Worm (Caenorhabditis elegans) whole organism, L4 larva: ENCODE results near the gene Y54G11A.1.

Experiments used
- F10B5.3 ChIP-seq: sonication (generic microtip); optimal IDR thresholded peaks from 2 replicates; lab custom pipeline; 2016; ENCODE audit warnings: mild to moderate bottlenecking, missing genetic modification characterization, missing compliant biosample characterization
- F49E8.2 ChIP-seq: sonication (generic microtip); optimal IDR thresholded peaks from 2 replicates; lab custom pipeline; 2016; ENCODE audit warnings: missing compliant biosample characterization, mild to moderate bottlenecking, missing genetic modification characterization, borderline replicate concordance
- R02D3.7 ChIP-seq: fragments of 150-350 bp; sonication (generic microtip); optimal IDR thresholded peaks from 3 replicates; lab custom pipeline; 2014; ENCODE audit warnings: missing biosample characterization, missing genetic modification characterization
- T20F7.1 ChIP-seq: fragments of 200-800 bp; sonication (Bioruptor generic); optimal IDR thresholded peaks from 2 replicates; lab custom pipeline; 2018; ENCODE audit warnings: mild to moderate bottlenecking, missing genetic modification characterization, missing compliant biosample characterization
- Y105C5A.15 ChIP-seq: fragments of 200-800 bp; sonication (Bioruptor generic); IDR thresholded peaks from 2 replicates; pipeline ENCODE4 v1.3.6; 2022; ENCODE audit warnings: missing genetic modification characterization, missing compliant biosample characterization
- Y5F2A.4 ChIP-seq: fragments of 200-800 bp; sonication (Bioruptor generic); optimal IDR thresholded peaks from 2 replicates; lab custom pipeline; 2018; ENCODE audit warnings: mild to moderate bottlenecking, missing genetic modification characterization, missing compliant biosample characterization
- ZK337.2 ChIP-seq: fragments of 200-800 bp; sonication (Bioruptor generic); IDR thresholded peaks from 2 replicates; pipeline ENCODE4 v1.3.6; 2022; ENCODE audit warnings: missing genetic modification reagents, missing genetic modification characterization, missing compliant biosample characterization
- ZK546.5 ChIP-seq, 2 experiments: sonication (generic microtip); optimal IDR thresholded peaks; 2 replicates each; lab custom pipeline; 2017; ENCODE audit warnings: missing biosample characterization in 2 of 2, missing genetic modification characterization in 2 of 2
- aly-2 ChIP-seq: sonication (generic microtip); optimal IDR thresholded peaks from 2 replicates; lab custom pipeline; 2018; ENCODE audit warnings: missing biosample characterization, missing genetic modification characterization
- arid-1 ChIP-seq: fragments of 200-800 bp; sonication (Bioruptor generic); conservative IDR thresholded peaks from 2 replicates; pipeline ENCODE4 v1.3.6; 2022; ENCODE audit warnings: missing genetic modification reagents, missing genetic modification characterization, missing compliant biosample characterization
- ceh-28 ChIP-seq: fragments of 150-350 bp; optimal IDR thresholded peaks from 2 replicates; lab custom pipeline; 2014; ENCODE audit warnings: missing biosample characterization, missing genetic modification reagents, missing genetic modification characterization
- ceh-44 ChIP-seq: fragments of 200-800 bp; sonication (Bioruptor generic); IDR thresholded peaks from 2 replicates; pipeline ENCODE4 v1.3.6; 2022; ENCODE audit warnings: missing genetic modification reagents, missing genetic modification characterization, missing compliant biosample characterization
- ctbp-1 ChIP-seq: fragments of 200-800 bp; sonication (Bioruptor generic); IDR thresholded peaks from 2 replicates; pipeline ENCODE4 v1.3.6; 2022; ENCODE audit warnings: missing genetic modification reagents, missing genetic modification characterization, missing compliant biosample characterization
- daf-16 ChIP-seq, 3 experiments: sonication (generic microtip); optimal IDR thresholded peaks; 2 replicates each; lab custom pipeline; 2016 to 2017; ENCODE audit warnings: missing genetic modification characterization in 3 of 3, missing genetic modification reagents in 3 of 3, mild to moderate bottlenecking in 2 of 3, missing compliant biosample characterization in 2 of 3, missing biosample characterization in 1 of 3, moderate library complexity in 1 of 3
- daf-19 ChIP-seq: fragments of 200-800 bp; sonication (Bioruptor generic); conservative IDR thresholded peaks from 2 replicates; pipeline ENCODE4 v1.3.6; 2022; ENCODE audit warnings: missing genetic modification characterization, missing compliant biosample characterization
- daf-8 ChIP-seq: fragments of 200-800 bp; sonication (Bioruptor generic); IDR thresholded peaks from 2 replicates; pipeline ENCODE4 v1.3.6; 2022; ENCODE audit warnings: missing genetic modification characterization, missing compliant biosample characterization
- dmd-6 ChIP-seq: fragments of 200-800 bp; sonication (Bioruptor generic); IDR thresholded peaks from 2 replicates; pipeline ENCODE4 v1.3.6; 2022; ENCODE audit warnings: missing genetic modification reagents, missing genetic modification characterization, missing compliant biosample characterization
- dmd-8 ChIP-seq: fragments of 200-800 bp; sonication (Bioruptor generic); IDR thresholded peaks from 2 replicates; pipeline ENCODE4 v1.3.6; 2022; ENCODE audit warnings: missing genetic modification characterization, missing compliant biosample characterization
- dpl-1 ChIP-seq: fragments of 150-350 bp; optimal IDR thresholded peaks from 2 replicates; lab custom pipeline; 2014; ENCODE audit warnings: missing biosample characterization, missing genetic modification reagents, missing genetic modification characterization
- egl-27 ChIP-seq: sonication (generic microtip); optimal IDR thresholded peaks from 3 replicates; lab custom pipeline; 2017; ENCODE audit warnings: missing biosample characterization, missing genetic modification reagents, missing genetic modification characterization
- egl-43 ChIP-seq: fragments of 200-800 bp; sonication (Bioruptor generic); IDR thresholded peaks from 2 replicates; pipeline ENCODE4 v1.3.6; 2022; ENCODE audit warnings: missing genetic modification reagents, missing genetic modification characterization, missing compliant biosample characterization
- gei-8 ChIP-seq: fragments of 200-800 bp; sonication (Bioruptor generic); optimal IDR thresholded peaks from 2 replicates; lab custom pipeline; 2018; ENCODE audit warnings: mild to moderate bottlenecking, missing genetic modification characterization, missing compliant biosample characterization
- hif-1 ChIP-seq, 2 experiments: sonication (generic microtip); optimal IDR thresholded peaks; 2 replicates each; lab custom pipeline; 2016 to 2017; ENCODE audit warnings: missing compliant biosample characterization in 2 of 2, missing genetic modification characterization in 2 of 2, missing genetic modification reagents in 2 of 2, missing genotype in 2 of 2, mild to moderate bottlenecking in 1 of 2
- hmg-1.1 ChIP-seq: fragments of 200-800 bp; sonication (Bioruptor generic); IDR thresholded peaks from 2 replicates; pipeline ENCODE4 v1.3.6; 2022; ENCODE audit warnings: missing genetic modification reagents, missing genetic modification characterization, missing compliant biosample characterization
- lin-1 ChIP-seq: fragments of 200-800 bp; sonication (Bioruptor generic); IDR thresholded peaks from 2 replicates; pipeline ENCODE4 v1.3.6; 2022; ENCODE audit warnings: missing genetic modification reagents, missing genetic modification characterization, missing compliant biosample characterization
- lin-13 ChIP-seq: fragments of 150-350 bp; optimal IDR thresholded peaks from 2 replicates; lab custom pipeline; 2014; ENCODE audit warnings: missing biosample characterization, missing genetic modification reagents, missing genetic modification characterization
- lin-38 ChIP-seq: fragments of 200-800 bp; sonication (Bioruptor generic); IDR thresholded peaks from 2 replicates; pipeline ENCODE4 v1.3.6; 2022; ENCODE audit warnings: missing genetic modification reagents, missing genetic modification characterization, missing compliant biosample characterization
- lin-39 ChIP-seq: fragments of 150-350 bp; optimal IDR thresholded peaks from 2 replicates; lab custom pipeline; 2014; ENCODE audit warnings: missing biosample characterization, missing genetic modification reagents, missing genetic modification characterization
- lsy-2 ChIP-seq, 2 experiments: fragments of 150-350 bp in 1 of 2; sonication (generic microtip) in 1 of 2; optimal IDR thresholded peaks; 2 replicates each; lab custom pipeline; 2014 to 2017; ENCODE audit warnings: missing biosample characterization in 2 of 2, missing genetic modification characterization in 2 of 2
- madf-9 ChIP-seq: fragments of 200-800 bp; sonication (Bioruptor generic); conservative IDR thresholded peaks from 2 replicates; pipeline ENCODE4 v1.3.6; 2022; ENCODE audit warnings: missing genetic modification reagents, missing genetic modification characterization, missing compliant biosample characterization
- mdt-29 ChIP-seq: fragments of 200-800 bp; sonication (Bioruptor generic); IDR thresholded peaks from 2 replicates; pipeline ENCODE4 v1.3.6; 2022; ENCODE audit warnings: missing genetic modification reagents, missing genetic modification characterization, missing compliant biosample characterization
- mxl-2 ChIP-seq: fragments of 200-800 bp; sonication (Bioruptor generic); conservative IDR thresholded peaks from 2 replicates; pipeline ENCODE4 v1.3.6; 2022; ENCODE audit warnings: missing genetic modification reagents, missing genetic modification characterization, missing compliant biosample characterization
- mxl-3 ChIP-seq: fragments of 200-800 bp; sonication (Bioruptor generic); optimal IDR thresholded peaks from 2 replicates; lab custom pipeline; 2018; ENCODE audit warnings: mild to moderate bottlenecking, missing genetic modification characterization, missing compliant biosample characterization
- nhr-102 ChIP-seq: sonication (generic microtip); optimal IDR thresholded peaks from 2 replicates; lab custom pipeline; 2016; ENCODE audit warnings: mild to moderate bottlenecking, missing genetic modification characterization, moderate library complexity, missing compliant biosample characterization
- nhr-111 ChIP-seq: fragments of 200-800 bp; sonication (Bioruptor generic); optimal IDR thresholded peaks from 2 replicates; lab custom pipeline; 2018; ENCODE audit warnings: mild to moderate bottlenecking, missing genetic modification characterization, missing compliant biosample characterization
- nhr-237 ChIP-seq: sonication (generic microtip); optimal IDR thresholded peaks from 2 replicates; lab custom pipeline; 2017; ENCODE audit warnings: missing biosample characterization, missing genetic modification characterization
- nhr-28 ChIP-seq: fragments of 150-350 bp; optimal IDR thresholded peaks from 2 replicates; lab custom pipeline; 2014; ENCODE audit warnings: missing biosample characterization, missing genetic modification characterization
- nhr-41 ChIP-seq: fragments of 200-800 bp; sonication (Bioruptor generic); IDR thresholded peaks from 2 replicates; pipeline ENCODE4 v1.3.6; 2022; ENCODE audit warnings: missing genetic modification reagents, missing genetic modification characterization, missing compliant biosample characterization
- nhr-76 ChIP-seq: fragments of 150-350 bp; optimal IDR thresholded peaks from 2 replicates; lab custom pipeline; 2014; ENCODE audit warnings: missing biosample characterization, missing genetic modification characterization
- php-3 ChIP-seq: fragments of 200-800 bp; sonication (Bioruptor generic); IDR thresholded peaks from 2 replicates; pipeline ENCODE4 v1.3.6; 2022; ENCODE audit warnings: missing genetic modification reagents, missing genetic modification characterization, missing compliant biosample characterization
- set-16 ChIP-seq: fragments of 200-800 bp; sonication (Bioruptor generic); IDR thresholded peaks from 2 replicates; pipeline ENCODE4 v1.3.6; 2022; ENCODE audit warnings: missing genetic modification reagents, missing genetic modification characterization, missing compliant biosample characterization
- skn-1 ChIP-seq: fragments of 150-350 bp; optimal IDR thresholded peaks from 2 replicates; lab custom pipeline; 2014; ENCODE audit warnings: missing biosample characterization, missing genetic modification characterization
- spr-3 ChIP-seq: fragments of 200-800 bp; sonication (Bioruptor generic); optimal IDR thresholded peaks from 2 replicates; lab custom pipeline; 2018; ENCODE audit warnings: mild to moderate bottlenecking, missing genetic modification characterization, missing compliant biosample characterization
- unc-39 ChIP-seq: sonication (generic microtip); optimal IDR thresholded peaks from 2 replicates; lab custom pipeline; 2017; ENCODE audit warnings: missing biosample characterization, missing genetic modification characterization
- unc-62 ChIP-seq, 3 experiments: fragments of 150-350 bp in 1 of 3; sonication (generic microtip); optimal IDR thresholded peaks in 2 of 3; peaks in 1 of 3; 1 replicate in 1 of 3; 2 replicates in 2 of 3; lab custom pipeline; 2014 to 2017; ENCODE audit warnings: missing biosample characterization in 3 of 3, missing genetic modification characterization in 3 of 3, missing genetic modification reagents in 3 of 3, missing genotype in 1 of 3
- zag-1 ChIP-seq: fragments of 150-350 bp; optimal IDR thresholded peaks from 2 replicates; lab custom pipeline; 2014; ENCODE audit warnings: missing biosample characterization, missing genetic modification characterization
- zfp-3 ChIP-seq: fragments of 200-800 bp; sonication (Bioruptor generic); conservative IDR thresholded peaks from 2 replicates; pipeline ENCODE4 v1.3.6; 2022; ENCODE audit warnings: missing genetic modification reagents, missing genetic modification characterization, missing compliant biosample characterization
- zip-2 ChIP-seq: fragments of 150-350 bp; optimal IDR thresholded peaks from 2 replicates; lab custom pipeline; 2014; ENCODE audit warnings: missing biosample characterization, missing genetic modification characterization
- ztf-7 ChIP-seq: fragments of 150-350 bp; optimal IDR thresholded peaks from 2 replicates; lab custom pipeline; 2014; ENCODE audit warnings: missing biosample characterization, missing genetic modification characterization

Y54G11A.1 gene

DNA sequence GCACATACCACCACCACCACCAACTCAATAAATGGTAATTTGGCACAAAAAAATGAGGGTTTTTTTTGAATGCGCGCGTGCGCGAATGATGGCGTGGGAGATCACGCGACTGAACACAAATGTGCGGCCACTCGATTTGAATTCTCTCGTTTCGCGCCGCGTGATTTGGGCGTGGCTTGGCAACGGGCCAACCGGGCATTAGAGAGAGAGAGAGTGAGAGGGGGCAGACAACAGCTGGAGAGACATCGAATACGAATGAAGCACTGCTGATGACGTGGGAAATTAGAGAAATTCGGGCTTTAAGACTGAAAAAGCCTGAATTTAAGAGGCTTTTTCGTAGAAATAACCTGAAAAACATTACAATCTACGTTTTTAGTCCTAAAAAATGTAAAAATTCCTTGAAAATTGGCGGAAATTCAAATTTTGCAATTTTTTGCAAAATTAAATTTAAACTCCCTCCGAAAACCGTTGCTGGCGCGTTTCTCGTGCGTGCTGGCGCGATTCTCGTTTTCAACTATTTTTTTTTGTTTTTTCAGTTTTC, 17.5 kb downstream of the Y54G11A.1 start (continued):
- TF ChIP-seq F49E8.2 (tag; lab: Kevin White, UChicago) (peak; percentile 66), daf-16 (GFP tag; optimal IDR thresholded peaks at IDR 0.05; lab: Kevin White, UChicago) (peak; percentile 65 to 73), daf-16 (tag; optimal IDR thresholded peaks at IDR 0.05; lab: Kevin White, UChicago) (peak; percentile 56), ztf-7 (tag; lab: Kevin White, UChicago) (no peak), unc-39 (tag; lab: Kevin White, UChicago) (no peak), ZK337.2 (no peak), zip-2 (tag; lab: Kevin White, UChicago) (peak; percentile 66), dmd-8 (GFP tag; lab: Robert Waterston, UW) (no peak; the same call in 1 of the 2 replicates), nhr-28 (tag; lab: Kevin White, UChicago) (peak; percentile 85), daf-8 (GFP tag; lab: Robert Waterston, UW) (peak; percentile 29; the same call in 1 of the 2 replicates), zag-1 (tag; lab: Kevin White, UChicago) (no peak), F10B5.3 (tag; lab: Kevin White, UChicago) (peak; percentile 84), egl-43 (GFP tag; lab: Robert Waterston, UW) (peak; percentile 85), arid-1 (GFP tag; lab: Robert Waterston, UW) (peak; percentile 83), Y5F2A.4 (peak; percentile 59), ctbp-1 (peak; percentile 80), mxl-2 (0 out of 2 replicates have a peak, but pooled peaks have one; percentile 18), ceh-28 (tag; lab: Kevin White, UChicago) (no peak), Y105C5A.15 (GFP tag; lab: Robert Waterston, UW) (peak; percentile 85), egl-27 (no peak), mdt-29 (GFP tag; lab: Robert Waterston, UW) (peak; percentile 54; the same call in 1 of the 2 replicates), set-16 (GFP tag; lab: Robert Waterston, UW) (peak; percentile 90), nhr-237 (peak; percentile 47), hmg-1.1 (peak; percentile 92), aly-2 (tag; lab: Kevin White, UChicago) (no peak), madf-9 (GFP tag; lab: Robert Waterston, UW) (peak; percentile 60), lin-13 (GFP tag; lab: Kevin White, UChicago) (peak; percentile 89), lsy-2 (tag; optimal IDR thresholded peaks at IDR 0.05; lab: Kevin White, UChicago) (peak; percentile 49 to 84), spr-3 (GFP tag; lab: Kevin White, UChicago) (peak; percentile 86), zfp-3 (GFP tag; lab: Robert Waterston, UW) (peak; percentile 92), nhr-41 (0 out of 2 replicates have a peak, but pooled peaks have one; percentile 13), unc-62 (GFP tag; optimal IDR thresholded peaks at IDR 0.05 in 1 of 2; lab: Kevin White, UChicago) (peak in 1 of 2 experiments; percentile 99), unc-62 (tag; optimal IDR thresholded peaks at IDR 0.05; lab: Kevin White, UChicago) (peak; percentile 5), T20F7.1 (peak; percentile 88), R02D3.7 (tag; lab: Kevin White, UChicago) (no peak), nhr-102 (tag; lab: Kevin White, UChicago) (peak; percentile 95), lin-39 (no peak), daf-19 (GFP tag; lab: Robert Waterston, UW) (no peak), nhr-111 (GFP tag; lab: Kevin White, UChicago) (peak; percentile 53), hif-1 (tag; optimal IDR thresholded peaks at IDR 0.05; lab: Kevin White, UChicago) (peak; percentile 71 to 93), lin-38 (peak; percentile 85), php-3 (peak; percentile 60; the same call in 1 of the 2 replicates), nhr-76 (tag; lab: Kevin White, UChicago) (no peak), mxl-3 (peak; percentile 91), skn-1 (tag; lab: Kevin White, UChicago) (no peak), dmd-6 (peak; percentile 90), lin-1 (peak; percentile 63; the same call in 1 of the 2 replicates), ceh-44 (GFP tag; lab: Robert Waterston, UW) (no peak), dpl-1 (peak; percentile 97), gei-8 (GFP tag; lab: Kevin White, UChicago) (peak; percentile 80), ZK546.5 (tag; optimal IDR thresholded peaks at IDR 0.05; lab: Kevin White, UChicago) (peak in 1 of 2 experiments; percentile 37)
